Worm (Caenorhabditis elegans): ENCODE results near the gene emb-1.

Gene emb-1

DNA sequence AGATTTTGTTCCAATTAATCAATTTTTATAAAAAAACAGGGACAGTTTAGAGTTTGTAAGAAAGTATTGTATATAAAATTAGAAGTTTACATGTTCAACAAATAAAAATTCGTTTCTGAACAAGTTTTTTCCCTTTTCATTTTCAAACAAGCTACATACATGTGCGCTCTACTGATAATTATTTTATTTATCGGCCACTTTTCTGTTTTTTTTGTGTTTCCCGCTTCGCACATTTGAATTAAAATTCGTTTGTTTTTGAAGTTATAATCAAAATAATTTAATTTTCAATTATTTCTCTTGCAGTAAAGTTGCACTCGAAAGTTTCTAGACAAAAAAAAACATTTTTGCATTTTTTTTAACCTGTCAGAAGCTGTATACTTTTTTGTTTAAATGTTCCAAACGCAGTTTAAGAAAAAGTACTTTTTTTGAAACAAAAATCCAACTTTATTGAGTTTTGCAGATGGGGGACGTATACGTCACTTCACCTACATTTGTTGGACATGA lies 17.5 kb downstream of the emb-1 start, which contains the start of gene hira-1 (continued):
- peak; percentile 33 for TF ChIP-seq dve-1 (tag; optimal IDR thresholded peaks at IDR 0.05; ENCODE audit: insufficient read depth)
- TF ChIP-seq ceh-82 (tag; optimal IDR thresholded peaks at IDR 0.05) = no peak
- TF ChIP-seq pqm-1 (tag; optimal IDR thresholded peaks at IDR 0.05) = no peak
- TF ChIP-seq ceh-44 (GFP tag; IDR thresholded peaks at IDR 0.05) = no peak
- TF ChIP-seq ZK337.2 (GFP tag; IDR thresholded peaks at IDR 0.05) = no peak
- no peak for TF ChIP-seq Y48G9A.11 (GFP tag; IDR thresholded peaks at IDR 0.05)
- TF ChIP-seq lin-38 (GFP tag; IDR thresholded peaks at IDR 0.05) = peak; percentile 75
- TF ChIP-seq daf-12 (tag; optimal IDR thresholded peaks at IDR 0.05) = no peak
- no peak for TF ChIP-seq saeg-2 (GFP tag; IDR thresholded peaks at IDR 0.05)

DNA sequence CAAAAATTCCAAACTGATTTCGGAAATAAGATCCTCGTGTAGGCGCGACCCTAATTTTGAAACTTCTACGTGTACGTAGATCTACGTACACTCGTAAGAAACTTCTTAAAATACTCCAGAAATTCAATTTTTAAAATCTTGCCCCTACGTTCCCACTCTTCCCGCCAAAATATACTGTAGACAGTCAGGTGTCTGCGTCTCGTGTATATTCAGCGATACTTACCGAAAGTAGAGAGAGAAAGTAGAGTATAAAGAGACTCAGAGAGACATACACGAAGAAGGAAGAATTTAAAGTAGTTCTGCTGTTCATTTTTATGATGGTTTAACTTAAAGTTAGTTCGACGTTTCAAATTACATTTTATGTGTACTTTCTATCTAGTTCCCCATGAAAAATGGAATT lies 20.0 kb downstream of the emb-1 start:
- no peak for TF ChIP-seq ceh-28 (tag; optimal IDR thresholded peaks at IDR 0.05)
- TF ChIP-seq ZK546.5 (tag; optimal IDR thresholded peaks at IDR 0.05) = no peak
- no peak for TF ChIP-seq gei-8 (GFP tag; optimal IDR thresholded peaks at IDR 0.05)
- no peak for TF ChIP-seq Y5F2A.4 (GFP tag; optimal IDR thresholded peaks at IDR 0.05)
- no peak for TF ChIP-seq nhr-28 (tag; optimal IDR thresholded peaks at IDR 0.05)
- TF ChIP-seq hlh-30 (tag; optimal IDR thresholded peaks at IDR 0.05; ENCODE audit: insufficient read depth) = peak; percentile 39

DNA sequence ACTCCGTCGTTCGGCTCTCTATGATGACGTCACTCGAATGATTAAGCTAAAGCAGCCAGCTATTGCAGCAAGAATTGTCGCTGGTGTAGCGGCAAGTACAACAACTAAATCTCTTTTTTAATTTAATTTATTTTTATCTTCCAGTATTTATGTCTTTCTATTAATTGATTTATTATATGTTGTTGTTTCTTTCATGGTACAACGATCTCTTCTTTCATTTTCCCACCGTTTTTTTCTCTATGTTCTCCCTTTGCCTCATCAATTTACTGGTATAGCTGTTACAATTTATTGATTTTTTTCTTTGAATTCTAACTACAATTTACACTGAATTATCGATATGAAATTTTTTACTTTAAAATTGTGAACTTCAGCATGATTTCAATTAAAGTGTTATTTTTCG lies 22.5 kb downstream of the emb-1 start, which contains the start of gene moc-6:
Gene moc-6, plus strand, starts transcription at position 301 of the 400 bp plus-strand sequence.
- no peak for TF ChIP-seq lin-13 (GFP tag; optimal IDR thresholded peaks at IDR 0.05)
- no peak for TF ChIP-seq nhr-48 (tag; optimal IDR thresholded peaks at IDR 0.05)
- TF ChIP-seq F10B5.3 (tag; optimal IDR thresholded peaks at IDR 0.05) = no peak
- no peak for TF ChIP-seq nhr-76 (tag; optimal IDR thresholded peaks at IDR 0.05)
- TF ChIP-seq duxl-1 (tag; optimal IDR thresholded peaks at IDR 0.05; ENCODE audit: poor library complexity) = no peak
- no peak for TF ChIP-seq ZK546.5 (tag; optimal IDR thresholded peaks at IDR 0.05)
- no peak for TF ChIP-seq unc-62 (GFP tag; optimal IDR thresholded peaks at IDR 0.05 in 1 of 2)
- TF ChIP-seq unc-62 (tag; optimal IDR thresholded peaks at IDR 0.05) = no peak
- no peak for TF ChIP-seq mxl-3 (GFP tag; optimal IDR thresholded peaks at IDR 0.05)
- TF ChIP-seq ama-1 (optimal IDR thresholded peaks at IDR 0.05) = no peak
- no peak for TF ChIP-seq dve-1 (tag; optimal IDR thresholded peaks at IDR 0.05; ENCODE audit: insufficient read depth)
- no peak for TF ChIP-seq nhr-111 (GFP tag; optimal IDR thresholded peaks at IDR 0.05)
- TF ChIP-seq ceh-82 (tag; optimal IDR thresholded peaks at IDR 0.05) = no peak
- no peak for TF ChIP-seq nhr-6 (tag; optimal IDR thresholded peaks at IDR 0.05)
- TF ChIP-seq daf-12 (tag; optimal IDR thresholded peaks at IDR 0.05) = no peak
- no peak for TF ChIP-seq rbr-2 (tag; optimal IDR thresholded peaks at IDR 0.05)
- no peak for TF ChIP-seq R02D3.7 (tag; optimal IDR thresholded peaks at IDR 0.05)
- TF ChIP-seq fkh-10 (GFP tag; optimal IDR thresholded peaks at IDR 0.05) = no peak
- no peak for TF ChIP-seq ztf-7 (tag; optimal IDR thresholded peaks at IDR 0.05)
- TF ChIP-seq lir-3 (tag; optimal IDR thresholded peaks at IDR 0.05) = no peak

DNA sequence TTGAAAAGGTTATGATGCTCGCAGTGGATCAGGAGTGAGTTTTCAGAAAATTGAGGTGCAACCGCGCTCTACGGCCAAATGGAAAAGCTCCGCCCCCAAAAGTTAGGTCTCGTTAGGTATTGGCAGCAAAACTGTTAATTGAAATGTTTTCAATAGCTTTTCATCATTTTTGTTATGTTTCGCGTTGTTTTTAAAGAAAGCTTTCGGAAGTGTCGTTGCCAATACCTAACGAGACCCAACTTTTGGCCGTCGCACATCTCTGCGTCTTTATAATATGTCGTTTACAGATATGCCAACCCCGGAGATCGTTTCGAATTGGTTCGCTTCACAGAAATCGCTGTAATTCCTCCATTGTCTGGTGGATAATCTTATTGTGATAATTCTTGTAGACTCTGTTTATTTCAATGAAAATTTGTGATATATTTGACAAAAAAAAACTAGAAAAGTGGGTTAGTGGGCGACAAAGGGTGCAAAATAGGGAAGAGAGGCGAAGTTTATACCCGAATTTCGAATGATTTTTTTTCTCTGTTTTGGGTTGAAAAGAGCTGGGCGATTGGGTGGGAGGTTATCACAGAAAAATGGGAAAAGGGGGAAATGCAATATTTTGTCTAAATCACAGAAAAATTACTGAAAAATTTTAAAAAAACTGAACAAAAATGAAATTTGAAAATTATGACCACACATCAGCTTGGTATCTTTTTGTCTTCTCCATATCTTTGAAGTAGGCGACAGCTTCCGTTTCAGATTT lies 23.2 kb downstream of the emb-1 start:
- TF ChIP-seq egl-43 (GFP tag; IDR thresholded peaks at IDR 0.05) = 0 out of 2 replicates have a peak, but pooled peaks have one; percentile 7
- TF ChIP-seq mxl-3 (GFP tag; optimal IDR thresholded peaks at IDR 0.05) = no peak
- TF ChIP-seq spr-3 (GFP tag; optimal IDR thresholded peaks at IDR 0.05) = no peak
- TF ChIP-seq hlh-30 (tag; optimal IDR thresholded peaks at IDR 0.05; ENCODE audit: insufficient read depth) = no peak
- TF ChIP-seq ceh-20 (GFP tag; IDR thresholded peaks at IDR 0.05) = no peak; the same call in 1 of the 2 replicates
- TF ChIP-seq unc-62 (GFP tag; optimal IDR thresholded peaks at IDR 0.05 in 1 of 2) = peak in 1 of 2 experiments; percentile 60
- no peak for TF ChIP-seq unc-62 (tag; optimal IDR thresholded peaks at IDR 0.05)
- peak; percentile 61 for TF ChIP-seq madf-9 (GFP tag; conservative IDR thresholded peaks at IDR 0.05)
- no peak for TF ChIP-seq nhr-41 (GFP tag; IDR thresholded peaks at IDR 0.05)
- no peak for TF ChIP-seq mxl-2 (GFP tag; conservative IDR thresholded peaks at IDR 0.05)
- peak; percentile 34 for TF ChIP-seq gei-8 (GFP tag; optimal IDR thresholded peaks at IDR 0.05)
- no peak for TF ChIP-seq pqm-1 (tag; optimal IDR thresholded peaks at IDR 0.05)
- TF ChIP-seq saeg-2 (GFP tag; IDR thresholded peaks at IDR 0.05) = no peak
- TF ChIP-seq hif-1 (tag; optimal IDR thresholded peaks at IDR 0.05) = no peak
- TF ChIP-seq nhr-111 (GFP tag; optimal IDR thresholded peaks at IDR 0.05) = no peak
- TF ChIP-seq zag-1 (tag; optimal IDR thresholded peaks at IDR 0.05) = no peak
- 0 out of 2 replicates have a peak, but pooled peaks have one; percentile 30 for TF ChIP-seq Y48G9A.11 (GFP tag; IDR thresholded peaks at IDR 0.05)
- no peak for TF ChIP-seq skn-1 (tag; optimal IDR thresholded peaks at IDR 0.05)
- no peak for TF ChIP-seq ceh-82 (tag; optimal IDR thresholded peaks at IDR 0.05)
- no peak for TF ChIP-seq sdz-12 (GFP tag; optimal IDR thresholded peaks at IDR 0.05)
- no peak for TF ChIP-seq dmd-8 (GFP tag; IDR thresholded peaks at IDR 0.05)
- no peak for TF ChIP-seq lin-15B (tag; optimal IDR thresholded peaks at IDR 0.05)
- TF ChIP-seq lin-1 (GFP tag; IDR thresholded peaks at IDR 0.05) = no peak; the same call in 1 of the 2 replicates

Measured in whole organism, L4 larva.